Fruit fly (Drosophila melanogaster) whole organism, embryonic: ENCODE data around the gene qless.
A peak's percentile ranks its signal among the peaks of the same experiment; 100 is the strongest.

ENCODE experiments used
- CG10267 ChIP-seq: fragments of 200-800 bp; sonication (Bioruptor generic); optimal IDR thresholded peaks from 2 replicates; lab custom pipeline; 2018; ENCODE audit warnings: missing biosample characterization, mild to moderate bottlenecking, missing genetic modification characterization, moderate library complexity
- CG10321 ChIP-seq: fragments of 200-800 bp; sonication (Bioruptor generic); IDR thresholded peaks from 2 replicates; pipeline ENCODE4 v1.3.6; 2022; ENCODE audit warnings: missing biosample characterization, missing genetic modification characterization
- CG11504 ChIP-seq: fragments of 200-800 bp; sonication (Bioruptor generic); optimal IDR thresholded peaks from 3 replicates; lab custom pipeline; 2019; ENCODE audit warnings: missing biosample characterization, mild to moderate bottlenecking, missing genetic modification characterization, moderate library complexity
- CG12155 ChIP-seq: fragments of 200-800 bp; sonication (Bioruptor generic); optimal IDR thresholded peaks from 3 replicates; lab custom pipeline; 2016; ENCODE audit warnings: missing biosample characterization, missing genetic modification characterization
- CG12391 ChIP-seq: fragments of 200-800 bp; sonication (Bioruptor generic); optimal IDR thresholded peaks from 3 replicates; lab custom pipeline; 2018; ENCODE audit warnings: missing biosample characterization, mild to moderate bottlenecking, missing genetic modification characterization, moderate library complexity
- CG12659 ChIP-seq: fragments of 200-800 bp; sonication (Bioruptor generic); optimal IDR thresholded peaks from 3 replicates; lab custom pipeline; 2017; ENCODE audit warnings: mild to moderate bottlenecking, missing biosample characterization, missing genetic modification reagents, missing genetic modification characterization
- CG15479 ChIP-seq: fragments of 200-800 bp; sonication (Bioruptor generic); optimal IDR thresholded peaks from 3 replicates; lab custom pipeline; 2019; ENCODE audit warnings: missing biosample characterization, mild to moderate bottlenecking, missing genetic modification characterization, moderate library complexity
- CG15514 ChIP-seq: fragments of 200-800 bp; sonication (Bioruptor generic); optimal IDR thresholded peaks from 3 replicates; lab custom pipeline; 2017; ENCODE audit warnings: missing biosample characterization, missing genetic modification characterization, mild to moderate bottlenecking, moderate library complexity, missing genetic modification reagents
- CG18599 ChIP-seq: fragments of 200-800 bp; sonication (Bioruptor generic); optimal IDR thresholded peaks from 3 replicates; lab custom pipeline; 2017; ENCODE audit warnings: missing biosample characterization, missing genetic modification characterization, mild to moderate bottlenecking, moderate library complexity, missing genetic modification reagents
- CG2116 ChIP-seq: fragments of 200-800 bp; sonication (Bioruptor generic); optimal IDR thresholded peaks from 3 replicates; lab custom pipeline; 2018; ENCODE audit warnings: missing biosample characterization, mild to moderate bottlenecking, missing genetic modification characterization
- CG2712 ChIP-seq: fragments of 200-800 bp; optimal IDR thresholded peaks from 3 replicates; lab custom pipeline; 2019; ENCODE audit warnings: missing biosample characterization, mild to moderate bottlenecking, missing genetic modification characterization, moderate library complexity
- CG3065 ChIP-seq: fragments of 200-800 bp; sonication (Bioruptor generic); optimal IDR thresholded peaks from 2 replicates; lab custom pipeline; 2016; ENCODE audit warnings: missing biosample characterization, missing genetic modification characterization
- CG33557 ChIP-seq: fragments of 200-800 bp; sonication (Bioruptor generic); optimal IDR thresholded peaks from 2 replicates; lab custom pipeline; 2019; ENCODE audit warnings: missing biosample characterization, mild to moderate bottlenecking, missing genetic modification characterization, moderate library complexity
- CG4360 ChIP-seq: fragments of 200-800 bp; sonication (Bioruptor generic); IDR thresholded peaks from 2 replicates; pipeline ENCODE4 v1.3.6; 2022; ENCODE audit warnings: missing biosample characterization, missing genetic modification characterization
- CG43689 ChIP-seq: fragments of 200-800 bp; sonication (Bioruptor generic); IDR thresholded peaks from 2 replicates; pipeline ENCODE4 v1.3.6; 2022; ENCODE audit warnings: missing biosample characterization, missing genetic modification characterization
- CG4617 ChIP-seq: fragments of 200-800 bp; sonication (Bioruptor generic); optimal IDR thresholded peaks from 3 replicates; lab custom pipeline; 2016; ENCODE audit warnings: missing biosample characterization, missing genetic modification characterization, borderline replicate concordance
- CG7928 ChIP-seq: fragments of 200-800 bp; sonication (Bioruptor generic); optimal IDR thresholded peaks from 2 replicates; lab custom pipeline; 2017; ENCODE audit warnings: missing biosample characterization, mild to moderate bottlenecking, missing genetic modification characterization
- CG8290 ChIP-seq, 3 experiments: fragments of 200-800 bp; sonication (Bioruptor generic); optimal IDR thresholded peaks; 2 replicates each; lab custom pipeline; 2016 to 2019; ENCODE audit warnings: missing biosample characterization in 3 of 3, missing genetic modification characterization in 3 of 3, mild to moderate bottlenecking in 2 of 3, moderate library complexity in 1 of 3
- CG8478 ChIP-seq: fragments of >200 bp; optimal IDR thresholded peaks from 2 replicates; lab custom pipeline; 2018
- CG9437 ChIP-seq: fragments of 200-800 bp; sonication (Bioruptor generic); optimal IDR thresholded peaks from 2 replicates; lab custom pipeline; 2018; ENCODE audit warnings: missing biosample characterization, mild to moderate bottlenecking, missing genetic modification characterization
- CG9609 ChIP-seq: fragments of 200-800 bp; sonication (Bioruptor generic); optimal IDR thresholded peaks from 3 replicates; lab custom pipeline; 2016; ENCODE audit warnings: missing biosample characterization, missing genetic modification characterization
- Dp ChIP-seq: fragments of 200-800 bp; sonication (Bioruptor generic); optimal IDR thresholded peaks from 2 replicates; lab custom pipeline; 2018; ENCODE audit warnings: missing biosample characterization, mild to moderate bottlenecking, missing genetic modification characterization, moderate library complexity
- HmgZ ChIP-seq: fragments of 200-800 bp; sonication (Bioruptor generic); optimal IDR thresholded peaks from 2 replicates; lab custom pipeline; 2018; ENCODE audit warnings: missing biosample characterization, mild to moderate bottlenecking, missing genetic modification characterization
- Hr39 ChIP-seq: fragments of >200 bp; optimal IDR thresholded peaks from 2 replicates; lab custom pipeline; 2017
- Hr51 ChIP-seq, 2 experiments: fragments of 200-800 bp; sonication (Bioruptor generic); optimal IDR thresholded peaks; 2 replicates in 1 of 2; 3 replicates in 1 of 2; lab custom pipeline; 2016 to 2018; ENCODE audit warnings: missing biosample characterization in 2 of 2, missing genetic modification characterization in 2 of 2, mild to moderate bottlenecking in 1 of 2, moderate library complexity in 1 of 2
- Lhr ChIP-seq: fragments of 200-800 bp; sonication (Bioruptor generic); optimal IDR thresholded peaks from 3 replicates; lab custom pipeline; 2017; ENCODE audit warnings: mild to moderate bottlenecking, missing biosample characterization, missing genetic modification reagents, missing genetic modification characterization
- MESR4 ChIP-seq: fragments of 200-800 bp; sonication (Bioruptor generic); optimal IDR thresholded peaks from 2 replicates; lab custom pipeline; 2018; ENCODE audit warnings: missing biosample characterization, mild to moderate bottlenecking, missing genetic modification characterization, moderate library complexity
- NC2β ChIP-seq: fragments of 200-800 bp; sonication (Bioruptor generic); optimal IDR thresholded peaks from 2 replicates; lab custom pipeline; 2016; ENCODE audit warnings: missing biosample characterization, missing genetic modification characterization
- Nf-YA ChIP-seq: fragments of 200-800 bp; sonication (Bioruptor generic); IDR thresholded peaks from 2 replicates; pipeline ENCODE4 v1.3.6; 2022; ENCODE audit warnings: missing biosample characterization, missing genetic modification characterization
- Xbp1 ChIP-seq: fragments of 200-800 bp; sonication (Bioruptor generic); optimal IDR thresholded peaks from 3 replicates; lab custom pipeline; 2016; ENCODE audit warnings: missing biosample characterization, mild to moderate bottlenecking, missing genetic modification characterization
- YL-1 ChIP-seq: fragments of 200-800 bp; sonication (Bioruptor generic); optimal IDR thresholded peaks from 3 replicates; lab custom pipeline; 2017; ENCODE audit warnings: missing biosample characterization, mild to moderate bottlenecking, missing genetic modification characterization
- abd-A ChIP-seq: fragments of 200-800 bp; sonication (Bioruptor generic); optimal IDR thresholded peaks from 3 replicates; lab custom pipeline; 2019; ENCODE audit warnings: missing biosample characterization, mild to moderate bottlenecking, missing genetic modification characterization, moderate library complexity
- bcd ChIP-seq: fragments of 200-800 bp; sonication (Bioruptor generic); optimal IDR thresholded peaks from 2 replicates; lab custom pipeline; 2017; ENCODE audit warnings: missing biosample characterization, mild to moderate bottlenecking, missing genetic modification characterization
- bigmax ChIP-seq: fragments of 200-800 bp; sonication (Bioruptor generic); optimal IDR thresholded peaks from 2 replicates; lab custom pipeline; 2018; ENCODE audit warnings: missing biosample characterization, mild to moderate bottlenecking, missing genetic modification characterization
- btn ChIP-seq: fragments of 200-800 bp; sonication (Bioruptor generic); optimal IDR thresholded peaks from 2 replicates; lab custom pipeline; 2016; ENCODE audit warnings: missing biosample characterization, missing genetic modification characterization
- dpn ChIP-seq, 2 experiments: fragments of 200-800 bp; sonication (Bioruptor generic); optimal IDR thresholded peaks; 3 replicates each; lab custom pipeline; 2016; ENCODE audit warnings: missing biosample characterization in 2 of 2, missing genetic modification characterization in 2 of 2
- exex ChIP-seq: fragments of 200-800 bp; sonication (Bioruptor generic); optimal IDR thresholded peaks from 4 replicates; lab custom pipeline; 2018; ENCODE audit warnings: missing biosample characterization, mild to moderate bottlenecking, missing genetic modification characterization, moderate library complexity
- fu2 ChIP-seq: fragments of 200-800 bp; sonication (Bioruptor generic); optimal IDR thresholded peaks from 2 replicates; lab custom pipeline; 2016; ENCODE audit warnings: missing biosample characterization, missing genetic modification characterization
- gfzf ChIP-seq: fragments of 200-800 bp; sonication (Bioruptor generic); optimal IDR thresholded peaks from 2 replicates; lab custom pipeline; 2016; ENCODE audit warnings: missing biosample characterization, mild to moderate bottlenecking, missing genetic modification characterization, moderate library complexity
- gsb-n ChIP-seq: fragments of 200-800 bp; sonication (Bioruptor generic); optimal IDR thresholded peaks from 3 replicates; lab custom pipeline; 2018; ENCODE audit warnings: missing biosample characterization, mild to moderate bottlenecking, missing genetic modification characterization
- lbe ChIP-seq: fragments of 200-800 bp; sonication (Bioruptor generic); optimal IDR thresholded peaks from 2 replicates; lab custom pipeline; 2016; ENCODE audit warnings: missing biosample characterization, mild to moderate bottlenecking, missing genetic modification characterization
- nerfin-1 ChIP-seq: fragments of 200-800 bp; sonication (Bioruptor generic); optimal IDR thresholded peaks from 3 replicates; lab custom pipeline; 2019; ENCODE audit warnings: missing biosample characterization, mild to moderate bottlenecking, missing genetic modification characterization, moderate library complexity
- psq ChIP-seq: fragments of 200-800 bp; sonication (Bioruptor generic); optimal IDR thresholded peaks from 2 replicates; lab custom pipeline; 2017; ENCODE audit warnings: missing biosample characterization, missing genetic modification characterization
- sd ChIP-seq: fragments of 200-800 bp; sonication (Bioruptor generic); optimal IDR thresholded peaks from 3 replicates; lab custom pipeline; 2018; ENCODE audit warnings: missing biosample characterization, mild to moderate bottlenecking, missing genetic modification characterization, moderate library complexity
- sqz ChIP-seq: fragments of 200-800 bp; sonication (Bioruptor generic); optimal IDR thresholded peaks from 3 replicates; lab custom pipeline; 2018; ENCODE audit warnings: missing biosample characterization, mild to moderate bottlenecking, missing genetic modification characterization
- stwl ChIP-seq: fragments of 200-800 bp; sonication (Bioruptor generic); optimal IDR thresholded peaks from 3 replicates; lab custom pipeline; 2018; ENCODE audit warnings: missing biosample characterization, mild to moderate bottlenecking, missing genetic modification characterization, moderate library complexity
- tin ChIP-seq: fragments of 200-800 bp; sonication (Bioruptor generic); optimal IDR thresholded peaks from 3 replicates; lab custom pipeline; 2016; ENCODE audit warnings: missing biosample characterization, missing genetic modification characterization
- yki ChIP-seq: fragments of >200 bp; optimal IDR thresholded peaks from 3 replicates; lab custom pipeline; 2018

qless gene

DNA sequence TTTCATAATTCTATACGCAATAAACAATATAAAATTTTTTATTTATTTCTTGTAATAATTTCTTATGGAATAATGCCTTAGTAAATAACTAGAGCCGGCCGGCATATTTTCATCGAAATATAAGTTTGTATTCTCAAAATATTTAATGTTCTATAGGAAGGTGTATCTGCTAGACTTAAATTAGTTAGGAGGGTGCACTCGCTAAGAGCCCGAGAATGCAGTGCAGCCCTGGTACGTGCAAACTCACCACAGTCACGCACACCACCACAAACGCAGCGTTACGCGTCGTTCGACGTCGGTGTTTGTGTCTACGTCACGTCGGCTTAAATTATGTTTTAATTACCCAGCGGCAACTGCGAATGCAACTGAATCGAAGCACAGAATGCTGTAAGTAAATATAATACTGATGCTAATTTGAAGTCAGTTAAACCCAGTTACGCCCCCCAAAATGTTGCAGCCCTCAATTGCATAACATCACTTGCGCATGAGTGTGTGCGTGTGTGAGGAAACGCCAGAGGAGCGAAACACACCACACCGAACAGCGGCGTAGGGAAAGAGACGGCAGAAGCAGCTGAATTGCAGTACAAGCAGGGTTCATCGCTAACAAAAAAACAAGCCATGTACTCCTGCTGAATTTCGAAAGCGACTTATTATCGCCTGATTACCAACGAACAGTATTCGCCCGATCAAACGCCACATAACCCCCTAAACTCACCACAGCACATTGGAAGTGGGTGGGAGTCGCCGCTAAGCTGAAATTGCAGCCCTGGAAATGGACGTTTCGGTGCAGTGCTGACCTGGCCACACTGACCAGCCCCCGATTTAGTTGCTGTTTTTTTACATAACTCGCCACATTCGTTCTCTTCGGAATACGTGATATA is 31.7 kb downstream of the qless start, which contains the start of gene CG12054 (continued):
- TF ChIP-seq abd-A (tag; lab: Kevin White, UChicago) (peak; percentile 34), sqz (GFP tag; lab: Kevin White, UChicago) (no peak), Xbp1 (peak; percentile 10), CG2116 (GFP tag; lab: Kevin White, UChicago) (peak; percentile 20), sd (tag; lab: Kevin White, UChicago) (peak; percentile 59), bcd (GFP tag; lab: Kevin White, UChicago) (peak; percentile 23), HmgZ (tag; lab: Kevin White, UChicago) (peak; percentile 47), btn (no peak), stwl (tag; lab: Kevin White, UChicago) (peak; percentile 25), gsb-n (tag; lab: Kevin White, UChicago) (peak; percentile 0), CG18599 (GFP tag; lab: Kevin White, UChicago) (peak; percentile 2), YL-1 (peak; percentile 99), bigmax (peak; percentile 85), CG33557 (GFP tag; lab: Kevin White, UChicago) (peak; percentile 15), psq (GFP tag; lab: Kevin White, UChicago) (no peak), Dp (GFP tag; lab: Kevin White, UChicago) (peak; percentile 1), CG4360 (GFP tag; lab: Robert Waterston, UW) (no peak), nerfin-1 (tag; lab: Kevin White, UChicago) (peak; percentile 56), yki (lab: Kevin White, UChicago) (no peak), tin (GFP tag; lab: Kevin White, UChicago) (no peak), CG2712 (peak; percentile 1), CG8478 (lab: Kevin White, UChicago) (peak; percentile 90), exex (tag; lab: Kevin White, UChicago) (no peak), NC2β (no peak), CG3065 (no peak), CG9609 (GFP tag; lab: Kevin White, UChicago) (peak; percentile 16), CG15479 (GFP tag; lab: Kevin White, UChicago) (peak; percentile 93), CG11504 (tag; lab: Kevin White, UChicago) (peak; percentile 23), gfzf (GFP tag; lab: Kevin White, UChicago) (peak; percentile 91), CG15514 (GFP tag; lab: Kevin White, UChicago) (peak; percentile 59), CG12659 (GFP tag; lab: Kevin White, UChicago) (peak; percentile 32), CG10321 (no peak), CG9437 (peak; percentile 90), CG4617 (GFP tag; lab: Kevin White, UChicago) (peak; percentile 47), Hr39 (lab: Kevin White, UChicago) (no peak), CG7928 (peak; percentile 96), Lhr (peak; percentile 71), CG43689 (GFP tag; lab: Robert Waterston, UW) (no peak), MESR4 (peak; percentile 100), lbe (GFP tag; lab: Kevin White, UChicago) (peak; percentile 20), fu2 (peak; percentile 45), Hr51 (GFP tag; optimal IDR thresholded peaks at IDR 0.05; lab: Kevin White, UChicago) (peak in 1 of 2 experiments; percentile 22), CG12391 (tag; lab: Kevin White, UChicago) (peak; percentile 3), dpn (GFP tag; optimal IDR thresholded peaks at IDR 0.05; lab: Kevin White, UChicago) (peak in 1 of 2 experiments; percentile 0), CG12155 (peak; percentile 48), CG10267 (tag; lab: Kevin White, UChicago) (no peak), Nf-YA (no peak), CG8290 (GFP tag; optimal IDR thresholded peaks at IDR 0.05; lab: Kevin White, UChicago) (no peak), CG8290 (tag; optimal IDR thresholded peaks at IDR 0.05; lab: Kevin White, UChicago) (peak; percentile 5 to 59)
